Worm (Caenorhabditis elegans) whole organism, L1 larva: Measurements from ENCODE around the gene str-32.

Experiments used
- C34B4.2 ChIP-seq: sonication (generic microtip); optimal IDR thresholded peaks from 2 replicates; lab custom pipeline; 2017; ENCODE audit warnings: mild to moderate bottlenecking, missing genetic modification characterization, missing compliant biosample characterization
- F16B12.6 ChIP-seq: fragments of 150-350 bp; optimal IDR thresholded peaks from 2 replicates; lab custom pipeline; 2014; ENCODE audit warnings: missing biosample characterization, missing genetic modification characterization
- aha-1 ChIP-seq: fragments of 150-350 bp; optimal IDR thresholded peaks from 2 replicates; lab custom pipeline; 2014; ENCODE audit warnings: missing biosample characterization, missing genetic modification characterization
- aly-2 ChIP-seq: fragments of 150-350 bp; optimal IDR thresholded peaks from 2 replicates; lab custom pipeline; 2014; ENCODE audit warnings: missing biosample characterization, missing genetic modification characterization
- blmp-1 ChIP-seq: fragments of 150-350 bp; optimal IDR thresholded peaks from 2 replicates; lab custom pipeline; 2014; ENCODE audit warnings: missing biosample characterization, missing genetic modification characterization
- ceh-63 ChIP-seq: fragments of 200-800 bp; sonication (Bioruptor generic); optimal IDR thresholded peaks from 2 replicates; lab custom pipeline; 2018; ENCODE audit warnings: mild to moderate bottlenecking, missing genetic modification characterization, missing compliant biosample characterization
- ceh-8 ChIP-seq: fragments of 200-800 bp; sonication (Bioruptor generic); optimal IDR thresholded peaks from 2 replicates; lab custom pipeline; 2018; ENCODE audit warnings: mild to moderate bottlenecking, missing genetic modification characterization, moderate library complexity, missing compliant biosample characterization
- ces-1 ChIP-seq: fragments of 150-350 bp; optimal IDR thresholded peaks from 2 replicates; lab custom pipeline; 2014; ENCODE audit warnings: missing biosample characterization, missing genetic modification reagents, missing genetic modification characterization
- dsc-1 ChIP-seq: sonication (generic microtip); optimal IDR thresholded peaks from 2 replicates; lab custom pipeline; 2016; ENCODE audit warnings: mild to moderate bottlenecking, missing genetic modification characterization, missing compliant biosample characterization
- efl-3 ChIP-seq: fragments of 200-800 bp; sonication (Bioruptor generic); optimal IDR thresholded peaks from 2 replicates; lab custom pipeline; 2018; ENCODE audit warnings: mild to moderate bottlenecking, missing genetic modification characterization, missing compliant biosample characterization
- egl-13 ChIP-seq: sonication (generic microtip); optimal IDR thresholded peaks from 2 replicates; lab custom pipeline; 2016; ENCODE audit warnings: missing genotype, missing genetic modification reagents, missing genetic modification characterization, missing compliant biosample characterization
- egl-27 ChIP-seq, 2 experiments: fragments of 150-350 bp in 1 of 2; sonication (generic microtip); optimal IDR thresholded peaks; 3 replicates each; lab custom pipeline; 2017 to 2018; ENCODE audit warnings: missing biosample characterization in 2 of 2, missing genetic modification characterization in 2 of 2, missing genetic modification reagents in 2 of 2
- elt-2 ChIP-seq: sonication (generic microtip); optimal IDR thresholded peaks from 2 replicates; lab custom pipeline; 2016; ENCODE audit warnings: missing genetic modification characterization, mild to moderate bottlenecking, inconsistent platforms, missing compliant biosample characterization, missing genetic modification reagents
- elt-3 ChIP-seq, 6 experiments: fragments of 150-350 bp in 1 of 6; sonication (generic microtip); optimal IDR thresholded peaks; 2 replicates each; lab custom pipeline; 2017 to 2018; ENCODE audit warnings: missing biosample characterization in 6 of 6, missing genetic modification characterization in 6 of 6, inconsistent platforms in 1 of 6
- fkh-4 ChIP-seq: sonication (generic microtip); optimal IDR thresholded peaks from 2 replicates; lab custom pipeline; 2016; ENCODE audit warnings: missing compliant biosample characterization, missing genetic modification characterization, borderline replicate concordance
- fos-1 ChIP-seq: fragments of 150-350 bp; optimal IDR thresholded peaks from 2 replicates; lab custom pipeline; 2014; ENCODE audit warnings: missing biosample characterization, missing genetic modification characterization
- irx-1 ChIP-seq: sonication (generic microtip); optimal IDR thresholded peaks from 2 replicates; lab custom pipeline; 2016; ENCODE audit warnings: missing genetic modification characterization, missing compliant biosample characterization
- jun-1 ChIP-seq: fragments of 150-350 bp; optimal IDR thresholded peaks from 2 replicates; lab custom pipeline; 2014; ENCODE audit warnings: missing biosample characterization, missing genetic modification reagents, missing genetic modification characterization
- lin-35 ChIP-seq, 2 experiments: fragments of 150-350 bp; optimal IDR thresholded peaks; 2 replicates each; lab custom pipeline; 2014; ENCODE audit warnings: missing biosample characterization in 2 of 2, missing genetic modification characterization in 2 of 2, missing genetic modification reagents in 2 of 2
- lin-39 ChIP-seq: fragments of 150-350 bp; optimal IDR thresholded peaks from 2 replicates; lab custom pipeline; 2014; ENCODE audit warnings: missing biosample characterization, missing genetic modification reagents, missing genetic modification characterization
- mef-2 ChIP-seq: fragments of 150-350 bp; optimal IDR thresholded peaks from 2 replicates; lab custom pipeline; 2014; ENCODE audit warnings: missing biosample characterization, missing genetic modification characterization
- nhr-11 ChIP-seq: fragments of 150-350 bp; optimal IDR thresholded peaks from 2 replicates; lab custom pipeline; 2014; ENCODE audit warnings: missing biosample characterization, missing genetic modification characterization
- nhr-12 ChIP-seq: sonication (generic microtip); optimal IDR thresholded peaks from 2 replicates; lab custom pipeline; 2017; ENCODE audit warnings: missing biosample characterization, missing genetic modification characterization
- nhr-20 ChIP-seq: sonication (generic microtip); optimal IDR thresholded peaks from 2 replicates; lab custom pipeline; 2016; ENCODE audit warnings: mild to moderate bottlenecking, missing genetic modification characterization, missing compliant biosample characterization
- nhr-76 ChIP-seq: sonication (generic microtip); optimal IDR thresholded peaks from 2 replicates; lab custom pipeline; 2017; ENCODE audit warnings: missing biosample characterization, missing genetic modification characterization
- nhr-84 ChIP-seq: sonication (generic microtip); optimal IDR thresholded peaks from 2 replicates; lab custom pipeline; 2017; ENCODE audit warnings: missing biosample characterization, missing genetic modification characterization
- nhr-85 ChIP-seq: sonication (generic microtip); peaks from one replicate; lab custom pipeline; 2016; ENCODE audit warnings: missing genetic modification characterization, inconsistent platforms, missing compliant biosample characterization
- pax-3 ChIP-seq: fragments of 200-800 bp; sonication (Bioruptor generic); optimal IDR thresholded peaks from 2 replicates; lab custom pipeline; 2018; ENCODE audit warnings: mild to moderate bottlenecking, missing genetic modification characterization, moderate library complexity, missing compliant biosample characterization
- pqm-1 ChIP-seq: sonication (generic microtip); optimal IDR thresholded peaks from 3 replicates; lab custom pipeline; 2017; ENCODE audit warnings: missing biosample characterization, missing genetic modification characterization
- rnt-1 ChIP-seq: sonication (generic microtip); optimal IDR thresholded peaks from 2 replicates; lab custom pipeline; 2016; ENCODE audit warnings: mild to moderate bottlenecking, missing genetic modification characterization, moderate library complexity, missing compliant biosample characterization
- skn-1 ChIP-seq: fragments of 150-350 bp; optimal IDR thresholded peaks from 2 replicates; lab custom pipeline; 2014; ENCODE audit warnings: missing biosample characterization, missing genetic modification characterization
- snu-23 ChIP-seq: sonication (generic microtip); optimal IDR thresholded peaks from 2 replicates; lab custom pipeline; 2016; ENCODE audit warnings: missing genetic modification characterization, missing compliant biosample characterization
- unc-30 ChIP-seq: sonication (generic microtip); optimal IDR thresholded peaks from 2 replicates; lab custom pipeline; 2017; ENCODE audit warnings: missing biosample characterization, missing genetic modification characterization
- unc-98 ChIP-seq: fragments of 200-800 bp; sonication (Bioruptor generic); IDR thresholded peaks from 2 replicates; pipeline ENCODE4 v1.3.6; 2022; ENCODE audit warnings: missing genetic modification characterization, missing compliant biosample characterization
- vab-15 ChIP-seq: sonication (generic microtip); optimal IDR thresholded peaks from 2 replicates; lab custom pipeline; 2017; ENCODE audit warnings: missing genotype, mild to moderate bottlenecking, missing genetic modification characterization, missing compliant biosample characterization
- zag-1 ChIP-seq: fragments of 150-350 bp; optimal IDR thresholded peaks from 2 replicates; lab custom pipeline; 2014; ENCODE audit warnings: missing biosample characterization, missing genetic modification characterization
- zip-4 ChIP-seq: fragments of 200-800 bp; sonication (Bioruptor generic); optimal IDR thresholded peaks from 2 replicates; lab custom pipeline; 2018; ENCODE audit warnings: mild to moderate bottlenecking, missing genetic modification characterization, moderate library complexity, missing compliant biosample characterization

str-32 gene

DNA sequence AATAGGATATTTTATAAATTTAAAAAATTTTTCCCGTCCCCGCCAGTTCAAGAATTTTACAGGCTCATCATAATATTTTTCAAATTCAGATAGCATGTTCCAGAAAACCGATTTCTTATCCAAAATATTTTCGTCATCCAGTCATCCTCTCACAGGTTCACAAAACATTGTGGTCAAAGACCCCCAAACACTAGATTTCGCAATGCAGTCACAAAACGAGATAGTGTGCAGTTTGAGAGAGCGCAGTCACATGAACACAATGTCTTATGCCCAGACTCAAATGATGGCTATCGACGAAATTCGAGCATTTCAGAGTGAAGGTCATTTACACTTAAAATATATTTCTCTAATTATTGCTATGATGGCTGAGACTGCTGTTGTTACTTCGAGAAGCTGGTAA lies 36.7 kb downstream of the str-32 start, which contains the start of gene abhd-5.2 (continued):
- no peak for TF ChIP-seq mef-2

DNA sequence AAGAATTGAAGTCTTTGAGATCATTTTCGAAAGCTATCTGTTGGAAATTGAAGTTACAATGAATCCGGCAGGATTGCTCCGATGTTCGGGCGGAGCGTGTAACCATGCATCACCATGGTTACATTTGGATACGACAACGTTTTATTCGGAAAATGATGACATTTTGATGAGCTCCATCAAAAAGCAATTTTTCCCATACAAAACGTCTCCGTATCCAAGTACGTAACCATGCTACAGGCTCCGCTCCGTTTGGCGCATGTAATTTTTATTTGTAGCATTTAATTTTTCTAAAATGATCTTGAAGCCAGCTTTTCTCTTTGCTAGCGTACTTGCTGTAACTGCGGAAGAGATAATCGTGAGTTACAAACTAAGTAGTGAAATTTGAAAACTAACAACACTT lies 38.7 kb downstream of the str-32 start, which contains the start of the genes cwp-2 and cwp-3:
Gene cwp-2, minus strand, starts transcription at position 101 of the 400 bp plus-strand sequence.
Gene cwp-3, plus strand, starts transcription at position 293 of the 400 bp plus-strand sequence.
- TF ChIP-seq ceh-63 (GFP tag; lab: Kevin White, UChicago), result no peak
- TF ChIP-seq nhr-12 (tag; lab: Kevin White, UChicago), result no peak
- no peak for TF ChIP-seq unc-98
- no peak for TF ChIP-seq irx-1 (tag; lab: Kevin White, UChicago)
- TF ChIP-seq elt-2 (tag; lab: Kevin White, UChicago), result no peak
- TF ChIP-seq jun-1 (tag; lab: Kevin White, UChicago), result no peak
- TF ChIP-seq egl-27 (tag; optimal IDR thresholded peaks at IDR 0.05; lab: Kevin White, UChicago), result no peak
- TF ChIP-seq lin-35 (GFP tag; optimal IDR thresholded peaks at IDR 0.05; lab: Kevin White, UChicago), result no peak
- no peak for TF ChIP-seq ces-1 (GFP tag; lab: Kevin White, UChicago)
- TF ChIP-seq aha-1, result no peak
- no peak for TF ChIP-seq dsc-1
- no peak for TF ChIP-seq egl-13 (tag; lab: Kevin White, UChicago)
- no peak for TF ChIP-seq lin-39 (tag; lab: Kevin White, UChicago)
- TF ChIP-seq unc-30 (tag; lab: Kevin White, UChicago), result no peak
- TF ChIP-seq pax-3, result no peak
- TF ChIP-seq C34B4.2, result no peak
- no peak for TF ChIP-seq ceh-8 (GFP tag; lab: Kevin White, UChicago)
- no peak for TF ChIP-seq nhr-11 (tag; lab: Kevin White, UChicago)
- TF ChIP-seq nhr-20 (tag; lab: Kevin White, UChicago), result no peak

DNA sequence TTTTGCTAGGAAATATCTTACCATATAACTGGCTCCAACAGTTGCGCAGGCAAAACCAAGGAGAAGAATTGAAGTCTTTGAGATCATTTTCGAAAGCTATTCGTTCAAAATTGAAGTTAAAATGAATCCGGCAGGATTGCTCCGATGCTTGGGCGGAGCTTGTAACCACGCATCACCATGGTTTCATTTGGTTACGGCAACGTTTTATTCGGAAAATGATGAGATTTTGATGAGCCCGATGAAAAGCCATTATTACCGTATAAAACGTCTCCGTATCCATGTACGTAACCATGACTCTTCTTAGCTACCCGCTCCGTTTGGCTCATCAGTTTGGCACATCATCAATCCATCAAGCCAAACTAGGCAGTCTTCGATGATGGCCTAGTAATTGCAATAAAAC lies 40.1 kb downstream of the str-32 start, which contains the start of gene cwp-1:
Gene cwp-1, minus strand, starts transcription at position 101 of the 400 bp plus-strand sequence.
- TF ChIP-seq fos-1 (tag; lab: Kevin White, UChicago) (no peak), zag-1 (tag; lab: Kevin White, UChicago) (no peak), efl-3 (GFP tag; lab: Kevin White, UChicago) (no peak), vab-15 (no peak), nhr-85 (no peak), elt-3 (tag; optimal IDR thresholded peaks at IDR 0.05; lab: Kevin White, UChicago) (no peak), pqm-1 (tag; lab: Kevin White, UChicago) (no peak), blmp-1 (tag; lab: Kevin White, UChicago) (no peak), lin-39 (tag; lab: Kevin White, UChicago) (no peak), F16B12.6 (tag; lab: Kevin White, UChicago) (no peak), fkh-4 (no peak), snu-23 (GFP tag; lab: Kevin White, UChicago) (no peak), rnt-1 (no peak)
- TF ChIP-seq, all 84 proteins: peak for 0

DNA sequence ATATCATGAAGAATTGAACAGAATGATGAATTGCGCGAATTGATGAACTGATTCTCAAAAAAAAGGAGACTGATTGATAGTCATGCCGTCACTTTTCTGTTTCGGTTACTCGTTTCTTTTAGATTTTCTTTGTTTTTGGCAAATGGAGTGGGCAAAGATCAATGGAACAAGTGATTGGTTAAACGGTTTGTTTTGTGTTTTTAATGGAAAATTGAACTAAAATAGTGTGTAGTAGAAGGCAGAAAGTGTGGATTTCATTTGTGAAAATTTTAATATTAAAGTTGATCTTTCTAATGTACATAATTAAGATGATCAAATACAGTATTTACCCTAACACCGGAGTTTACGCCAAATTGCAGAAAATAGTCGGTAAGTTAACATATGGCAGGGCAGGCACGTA lies 41.4 kb downstream of the str-32 start, which contains the start of gene nas-9:
Gene nas-9, minus strand, starts transcription at position 101 of the 400 bp plus-strand sequence.
- no peak for TF ChIP-seq nhr-84 (tag; lab: Kevin White, UChicago)
- TF ChIP-seq nhr-85, result peak; percentile 55
- TF ChIP-seq aly-2 (tag; lab: Kevin White, UChicago), result no peak
- TF ChIP-seq zip-4 (GFP tag; lab: Kevin White, UChicago), result no peak
- peak in 1 of 6 experiments; percentile 29 for TF ChIP-seq elt-3 (tag; optimal IDR thresholded peaks at IDR 0.05; lab: Kevin White, UChicago)
- TF ChIP-seq nhr-76 (tag; lab: Kevin White, UChicago), result no peak
- no peak for TF ChIP-seq skn-1 (tag; lab: Kevin White, UChicago)
- no peak for TF ChIP-seq nhr-12 (tag; lab: Kevin White, UChicago)
